Worm (Caenorhabditis elegans): ENCODE results near the gene Y44A6C.1.

The Y44A6C.1 gene

ce11 chrV:20710156-20710555, 3.6 kb upstream of the Y44A6C.1 start:
- TF ChIP-seq ces-1 (GFP tag; optimal IDR thresholded peaks at IDR 0.05) (peak; percentile 8), drap-1 (GFP tag; optimal IDR thresholded peaks at IDR 0.05) (no peak)

ce11 chrV:20710642-20711041, 3.1 kb upstream of the Y44A6C.1 start:
- TF ChIP-seq unc-120 (tag; optimal IDR thresholded peaks at IDR 0.05; ENCODE audit: poor library complexity, severe bottlenecking) (no peak), nhr-76 (tag; optimal IDR thresholded peaks at IDR 0.05) (no peak), sptf-1 (tag; optimal IDR thresholded peaks at IDR 0.05) (no peak), bed-3 (GFP tag; optimal IDR thresholded peaks at IDR 0.05) (no peak), M03D4.4 (tag; optimal IDR thresholded peaks at IDR 0.05) (no peak), blmp-1 (tag; optimal IDR thresholded peaks at IDR 0.05) (no peak), mab-5 (tag; optimal IDR thresholded peaks at IDR 0.05) (no peak), tbx-8 (GFP tag; optimal IDR thresholded peaks at IDR 0.05) (no peak), hlh-1 (tag; optimal IDR thresholded peaks at IDR 0.05) (no peak), nhr-2 (tag; optimal IDR thresholded peaks at IDR 0.05) (no peak), lin-13 (tag; optimal IDR thresholded peaks at IDR 0.05) (no peak), nhr-237 (tag; optimal IDR thresholded peaks at IDR 0.05) (no peak), mep-1 (tag; optimal IDR thresholded peaks at IDR 0.05) (no peak), pha-4 (tag; optimal IDR thresholded peaks at IDR 0.05) (no peak), unc-62 (GFP tag; optimal IDR thresholded peaks at IDR 0.05) (no peak), elt-3 (tag; optimal IDR thresholded peaks at IDR 0.05) (no peak), ceh-39 (tag; optimal IDR thresholded peaks at IDR 0.05) (no peak), drap-1 (GFP tag; optimal IDR thresholded peaks at IDR 0.05) (no peak), ces-1 (GFP tag; optimal IDR thresholded peaks at IDR 0.05) (no peak), elt-1 (tag; optimal IDR thresholded peaks at IDR 0.05; ENCODE audit: borderline replicate concordance, insufficient read depth) (no peak)

- TF ChIP-seq sem-2 (GFP tag; optimal IDR thresholded peaks at IDR 0.05) (no peak), ceh-39 (tag; optimal IDR thresholded peaks at IDR 0.05) (no peak), lin-13 (tag; optimal IDR thresholded peaks at IDR 0.05) (no peak), M03D4.4 (tag; optimal IDR thresholded peaks at IDR 0.05) (no peak), ham-2 (GFP tag; optimal IDR thresholded peaks at IDR 0.05) (no peak), nhr-28 (tag; optimal IDR thresholded peaks at IDR 0.05) (no peak), drap-1 (GFP tag; optimal IDR thresholded peaks at IDR 0.05) (peak; percentile 37), zip-8 (tag; optimal IDR thresholded peaks at IDR 0.05) (no peak), elt-3 (tag; optimal IDR thresholded peaks at IDR 0.05) (no peak), bed-3 (GFP tag; optimal IDR thresholded peaks at IDR 0.05) (no peak), ztf-11 (tag; optimal IDR thresholded peaks at IDR 0.05) (no peak), lin-32 (GFP tag; optimal IDR thresholded peaks at IDR 0.05) (peak; percentile 67), ceh-43 (GFP tag; optimal IDR thresholded peaks at IDR 0.05) (no peak), tbx-8 (GFP tag; optimal IDR thresholded peaks at IDR 0.05) (no peak), unc-120 (tag; optimal IDR thresholded peaks at IDR 0.05; ENCODE audit: poor library complexity, severe bottlenecking) (peak; percentile 53), cnd-1 (tag; optimal IDR thresholded peaks at IDR 0.05) (peak; percentile 96), nhr-2 (tag; optimal IDR thresholded peaks at IDR 0.05) (no peak), nhr-237 (tag; optimal IDR thresholded peaks at IDR 0.05) (peak; percentile 0), unc-62 (GFP tag; optimal IDR thresholded peaks at IDR 0.05) (peak; percentile 76), mls-2 (tag; optimal IDR thresholded peaks at IDR 0.05) (peak; percentile 43), nhr-76 (tag; optimal IDR thresholded peaks at IDR 0.05) (no peak), ces-1 (GFP tag; optimal IDR thresholded peaks at IDR 0.05) (peak; percentile 93), ceh-83 (GFP tag; optimal IDR thresholded peaks at IDR 0.05) (no peak), mep-1 (tag; optimal IDR thresholded peaks at IDR 0.05) (peak; percentile 31), hlh-1 (tag; optimal IDR thresholded peaks at IDR 0.05) (peak; percentile 94), nhr-12 (tag; optimal IDR thresholded peaks at IDR 0.05) (no peak), snpc-4 (tag; optimal IDR thresholded peaks at IDR 0.05) (no peak), pha-4 (tag; optimal IDR thresholded peaks at IDR 0.05) (no peak), unc-39 (tag; optimal IDR thresholded peaks at IDR 0.05) (no peak), sptf-1 (tag; optimal IDR thresholded peaks at IDR 0.05) (no peak), lsy-2 (tag; optimal IDR thresholded peaks at IDR 0.05) (no peak), elt-1 (tag; optimal IDR thresholded peaks at IDR 0.05; ENCODE audit: borderline replicate concordance, insufficient read depth) (no peak), flh-1 (GFP tag; optimal IDR thresholded peaks at IDR 0.05) (no peak), blmp-1 (tag; optimal IDR thresholded peaks at IDR 0.05) (no peak), mab-5 (tag; optimal IDR thresholded peaks at IDR 0.05) (no peak)
Measured at ce11 chrV:20711733-20712132, 2.0 kb upstream of the Y44A6C.1 start.

All from whole organism, mixed stage, embryonic.